Fruit fly (Drosophila melanogaster) whole organism, embryonic: Measurements from ENCODE around the gene nAChRbeta1.

Experiments
- ATbp ChIP-seq: fragments of 200-800 bp; sonication (Bioruptor generic); optimal IDR thresholded peaks from 2 replicates; lab custom pipeline; 2017; ENCODE audit warnings: missing biosample characterization, mild to moderate bottlenecking, missing genetic modification characterization, missing genetic modification reagents
- Blimp-1 ChIP-seq: fragments of 200-800 bp; sonication (Bioruptor generic); optimal IDR thresholded peaks from 3 replicates; lab custom pipeline; 2018; ENCODE audit warnings: missing biosample characterization, missing genetic modification characterization, mild to moderate bottlenecking, moderate library complexity, missing genetic modification reagents
- CG10543 ChIP-seq: fragments of 200-800 bp; sonication (Bioruptor generic); optimal IDR thresholded peaks from 3 replicates; lab custom pipeline; 2017; ENCODE audit warnings: missing biosample characterization, mild to moderate bottlenecking, missing genetic modification characterization, moderate library complexity
- CG11695 ChIP-seq: fragments of 200-800 bp; sonication (Bioruptor generic); IDR thresholded peaks from 3 replicates; pipeline ENCODE4 v1.3.6; 2022; ENCODE audit warnings: missing biosample characterization, missing genetic modification characterization
- CG12071 ChIP-seq: fragments of 200-800 bp; sonication (Bioruptor generic); optimal IDR thresholded peaks from 3 replicates; lab custom pipeline; 2018; ENCODE audit warnings: missing biosample characterization, mild to moderate bottlenecking, missing genetic modification characterization
- CG13775 ChIP-seq: fragments of 200-800 bp; sonication (Bioruptor generic); optimal IDR thresholded peaks from 3 replicates; lab custom pipeline; 2017; ENCODE audit warnings: missing biosample characterization, mild to moderate bottlenecking, missing genetic modification characterization
- CG14014 ChIP-seq: fragments of 200-800 bp; sonication (Bioruptor generic); IDR thresholded peaks from 2 replicates; pipeline ENCODE4 v1.3.6; 2022; ENCODE audit warnings: missing biosample characterization, missing genetic modification characterization
- CG14710 ChIP-seq: fragments of 200-800 bp; sonication (Bioruptor generic); optimal IDR thresholded peaks from 3 replicates; lab custom pipeline; 2019; ENCODE audit warnings: missing biosample characterization, mild to moderate bottlenecking, missing genetic modification characterization, moderate library complexity
- CG14965 ChIP-seq: fragments of 200-800 bp; sonication (Bioruptor generic); optimal IDR thresholded peaks from 2 replicates; lab custom pipeline; 2016; ENCODE audit warnings: missing biosample characterization, missing genetic modification characterization, borderline replicate concordance
- CG1603 ChIP-seq: fragments of 200-800 bp; sonication (Bioruptor generic); optimal IDR thresholded peaks from 2 replicates; lab custom pipeline; 2019; ENCODE audit warnings: missing biosample characterization, mild to moderate bottlenecking, missing genetic modification characterization, moderate library complexity
- CG17612 ChIP-seq: fragments of 200-800 bp; sonication (Bioruptor generic); IDR thresholded peaks from 2 replicates; pipeline ENCODE4 v1.3.6; 2022; ENCODE audit warnings: missing biosample characterization, missing genetic modification characterization
- CG2129 ChIP-seq: fragments of 200-800 bp; sonication (Bioruptor generic); IDR thresholded peaks from 2 replicates; pipeline ENCODE4 v1.3.6; 2022; ENCODE audit warnings: missing biosample characterization, missing genetic modification characterization; ENCODE audit not compliant: partially characterized antibody
- CG31441 ChIP-seq: fragments of 200-800 bp; sonication (Bioruptor generic); IDR thresholded peaks from 2 replicates; pipeline ENCODE4 v1.3.6; 2022; ENCODE audit warnings: missing biosample characterization, missing genetic modification characterization
- CG3281 ChIP-seq: fragments of 200-800 bp; sonication (Bioruptor generic); optimal IDR thresholded peaks from 3 replicates; lab custom pipeline; 2017; ENCODE audit warnings: missing biosample characterization, mild to moderate bottlenecking, missing genetic modification characterization
- CG4820 ChIP-seq: fragments of 200-800 bp; sonication (Bioruptor generic); optimal IDR thresholded peaks from 3 replicates; lab custom pipeline; 2016; ENCODE audit warnings: missing biosample characterization, missing genetic modification characterization
- CG6654 ChIP-seq: fragments of 200-800 bp; sonication (Bioruptor generic); optimal IDR thresholded peaks from 2 replicates; lab custom pipeline; 2017; ENCODE audit warnings: missing biosample characterization, mild to moderate bottlenecking, missing genetic modification characterization
- CG7963 ChIP-seq: fragments of 200-800 bp; sonication (Bioruptor generic); IDR thresholded peaks from 3 replicates; pipeline ENCODE4 v1.3.6; 2022; ENCODE audit warnings: missing biosample characterization, missing genetic modification characterization; ENCODE audit not compliant: partially characterized antibody
- CG8281 ChIP-seq: fragments of 200-800 bp; sonication (Bioruptor generic); optimal IDR thresholded peaks from 2 replicates; lab custom pipeline; 2018; ENCODE audit warnings: missing biosample characterization, mild to moderate bottlenecking, missing genetic modification characterization, moderate library complexity
- CG9797 ChIP-seq: fragments of 200-800 bp; sonication (Bioruptor generic); optimal IDR thresholded peaks from 3 replicates; lab custom pipeline; 2018; ENCODE audit warnings: missing biosample characterization, mild to moderate bottlenecking, missing genetic modification characterization
- CG9932 ChIP-seq: fragments of 200-800 bp; sonication (Bioruptor generic); IDR thresholded peaks from 2 replicates; pipeline ENCODE4 v1.3.6; 2022; ENCODE audit warnings: missing biosample characterization, missing genetic modification characterization
- Deaf1 ChIP-seq: fragments of 200-800 bp; optimal IDR thresholded peaks from 3 replicates; lab custom pipeline; 2019; ENCODE audit warnings: missing biosample characterization, mild to moderate bottlenecking, missing genetic modification characterization, moderate library complexity
- Dp ChIP-seq: fragments of 200-800 bp; sonication (Bioruptor generic); optimal IDR thresholded peaks from 2 replicates; lab custom pipeline; 2018; ENCODE audit warnings: missing biosample characterization, mild to moderate bottlenecking, missing genetic modification characterization, moderate library complexity
- HLHmδ ChIP-seq: fragments of 200-800 bp; sonication (Bioruptor generic); optimal IDR thresholded peaks from 2 replicates; lab custom pipeline; 2018; ENCODE audit warnings: missing biosample characterization, mild to moderate bottlenecking, missing genetic modification characterization, moderate library complexity
- Hmx ChIP-seq: fragments of 200-800 bp; sonication (Bioruptor generic); optimal IDR thresholded peaks from 2 replicates; lab custom pipeline; 2016; ENCODE audit warnings: missing biosample characterization, missing genetic modification characterization
- Hsf ChIP-seq: fragments of 200-800 bp; sonication (Bioruptor generic); optimal IDR thresholded peaks from 3 replicates; lab custom pipeline; 2016; ENCODE audit warnings: missing biosample characterization, missing genetic modification characterization
- Med ChIP-seq: fragments of 200-800 bp; sonication (Bioruptor generic); peaks from one replicate; lab custom pipeline; 2016; ENCODE audit warnings: missing biosample characterization, missing genetic modification characterization, mild to moderate bottlenecking, inconsistent platforms, moderate library complexity
- Optix ChIP-seq: fragments of 200-800 bp; sonication (Bioruptor generic); IDR thresholded peaks from 3 replicates; pipeline ENCODE4 v1.3.6; 2022; ENCODE audit warnings: missing biosample characterization, missing genetic modification characterization
- Scr ChIP-seq: fragments of 200-800 bp; sonication (Bioruptor generic); IDR thresholded peaks from 2 replicates; pipeline ENCODE4 v1.3.6; 2022; ENCODE audit warnings: missing biosample characterization, missing genetic modification characterization; ENCODE audit not compliant: partially characterized antibody
- Stat92E ChIP-seq, 3 experiments: fragments of >200 bp in 2 of 3; fragments of 200-800 bp in 1 of 3; sonication (Bioruptor generic) in 1 of 3; optimal IDR thresholded peaks; 2 replicates each; lab custom pipeline; 2017 to 2019; ENCODE audit warnings: missing biosample characterization in 3 of 3, missing genetic modification characterization in 3 of 3, mild to moderate bottlenecking in 1 of 3, moderate library complexity in 1 of 3
- Tbp ChIP-seq: fragments of >200 bp; optimal IDR thresholded peaks from 2 replicates; lab custom pipeline; 2018; ENCODE audit warnings: missing biosample characterization, missing genetic modification characterization
- Usf ChIP-seq: fragments of 200-800 bp; sonication (Bioruptor generic); optimal IDR thresholded peaks from 2 replicates; lab custom pipeline; 2017; ENCODE audit warnings: missing genotype, missing biosample characterization, missing genetic modification characterization
- aop ChIP-seq: fragments of 200-800 bp; sonication (Bioruptor generic); IDR thresholded peaks from 2 replicates; pipeline ENCODE4 v1.3.6; 2022; ENCODE audit warnings: missing biosample characterization, missing genetic modification characterization
- dati ChIP-seq: fragments of 200-800 bp; sonication (Bioruptor generic); IDR thresholded peaks from 2 replicates; pipeline ENCODE4 v1.3.6; 2022; ENCODE audit warnings: missing biosample characterization, missing genetic modification characterization
- dmrt99B ChIP-seq: fragments of 200-800 bp; sonication (Bioruptor generic); optimal IDR thresholded peaks from 2 replicates; lab custom pipeline; 2018; ENCODE audit warnings: missing biosample characterization, mild to moderate bottlenecking, missing genetic modification characterization, moderate library complexity
- dpn ChIP-seq, 2 experiments: fragments of 200-800 bp; sonication (Bioruptor generic); optimal IDR thresholded peaks; 3 replicates each; lab custom pipeline; 2016; ENCODE audit warnings: missing biosample characterization in 2 of 2, missing genetic modification characterization in 2 of 2
- dysf ChIP-seq: fragments of 200-800 bp; sonication (Bioruptor generic); IDR thresholded peaks from 3 replicates; pipeline ENCODE4 v1.3.6; 2022; ENCODE audit warnings: missing biosample characterization, missing genetic modification characterization
- exex ChIP-seq: fragments of 200-800 bp; sonication (Bioruptor generic); optimal IDR thresholded peaks from 4 replicates; lab custom pipeline; 2018; ENCODE audit warnings: missing biosample characterization, mild to moderate bottlenecking, missing genetic modification characterization, moderate library complexity
- fd102C ChIP-seq: fragments of 200-800 bp; sonication (Bioruptor generic); optimal IDR thresholded peaks from 2 replicates; lab custom pipeline; 2018; ENCODE audit warnings: missing biosample characterization, mild to moderate bottlenecking, missing genetic modification characterization, moderate library complexity
- ftz-f1 ChIP-seq: fragments of 200-800 bp; sonication (Bioruptor generic); optimal IDR thresholded peaks from 2 replicates; lab custom pipeline; 2016; ENCODE audit warnings: missing biosample characterization, missing genetic modification characterization
- gfzf ChIP-seq: fragments of 200-800 bp; sonication (Bioruptor generic); optimal IDR thresholded peaks from 2 replicates; lab custom pipeline; 2016; ENCODE audit warnings: missing biosample characterization, mild to moderate bottlenecking, missing genetic modification characterization, moderate library complexity
- kay ChIP-seq: fragments of 200-800 bp; sonication (Bioruptor generic); optimal IDR thresholded peaks from 2 replicates; lab custom pipeline; 2016; ENCODE audit warnings: missing biosample characterization, missing genetic modification characterization
- lilli ChIP-seq: fragments of 200-800 bp; sonication (Bioruptor generic); optimal IDR thresholded peaks from 3 replicates; lab custom pipeline; 2016; ENCODE audit warnings: missing biosample characterization, missing genetic modification characterization
- lmd ChIP-seq: fragments of 200-800 bp; sonication (Bioruptor generic); IDR thresholded peaks from 2 replicates; pipeline ENCODE4 v1.3.6; 2022; ENCODE audit warnings: missing biosample characterization, missing genetic modification characterization
- mam ChIP-seq: fragments of 200-800 bp; sonication (Bioruptor generic); optimal IDR thresholded peaks from 3 replicates; lab custom pipeline; 2016; ENCODE audit warnings: missing biosample characterization, missing genetic modification characterization
- mirr ChIP-seq: fragments of 200-800 bp; sonication (Bioruptor generic); optimal IDR thresholded peaks from 3 replicates; lab custom pipeline; 2018; ENCODE audit warnings: missing biosample characterization, mild to moderate bottlenecking, missing genetic modification characterization
- pita ChIP-seq: fragments of 200-800 bp; sonication (Bioruptor generic); optimal IDR thresholded peaks from 2 replicates; lab custom pipeline; 2017; ENCODE audit warnings: missing biosample characterization, mild to moderate bottlenecking, missing genetic modification characterization
- salm ChIP-seq: fragments of 200-800 bp; sonication (Bioruptor generic); optimal IDR thresholded peaks from 2 replicates; lab custom pipeline; 2018; ENCODE audit warnings: missing biosample characterization, mild to moderate bottlenecking, missing genetic modification characterization
- sqz ChIP-seq: fragments of 200-800 bp; sonication (Bioruptor generic); optimal IDR thresholded peaks from 3 replicates; lab custom pipeline; 2018; ENCODE audit warnings: missing biosample characterization, mild to moderate bottlenecking, missing genetic modification characterization
- tio ChIP-seq: fragments of 200-800 bp; sonication (Bioruptor generic); optimal IDR thresholded peaks from 2 replicates; lab custom pipeline; 2017; ENCODE audit warnings: missing biosample characterization, missing genetic modification characterization, inconsistent platforms

The nAChRbeta1 gene

dm6 chr3L:4403180-4403769, 25.9 kb upstream of the nAChRbeta1 start, which contains the start of gene Syx17:
Gene Syx17, plus strand, starts transcription at chr3L:4403487.
- TF ChIP-seq salm = no peak
- peak; percentile 61 for TF ChIP-seq pita (GFP tag; lab: Kevin White, UChicago)
- peak; percentile 9 for TF ChIP-seq CG9797 (GFP tag; lab: Kevin White, UChicago)
- TF ChIP-seq mam (GFP tag; lab: Kevin White, UChicago) = peak; percentile 78
- peak; percentile 40 for TF ChIP-seq Dp (GFP tag; lab: Kevin White, UChicago)
- peak; percentile 45; the same call in 2 of the 3 replicates for TF ChIP-seq dysf
- TF ChIP-seq gfzf (GFP tag; lab: Kevin White, UChicago) = peak; percentile 42
- peak; percentile 61 for TF ChIP-seq dmrt99B (tag; lab: Kevin White, UChicago)
- TF ChIP-seq Scr (GFP tag; lab: Robert Waterston, UW) = peak; percentile 88
- peak; percentile 35 for TF ChIP-seq CG12071 (GFP tag; lab: Kevin White, UChicago)
- TF ChIP-seq dpn (GFP tag; optimal IDR thresholded peaks at IDR 0.05; lab: Kevin White, UChicago) = peak; percentile 49 to 64
- TF ChIP-seq CG3281 (GFP tag; lab: Kevin White, UChicago) = peak; percentile 63
- TF ChIP-seq Stat92E (GFP tag; optimal IDR thresholded peaks at IDR 0.05; lab: Kevin White, UChicago) = peak in 1 of 3 experiments; percentile 42
- peak; percentile 72 for TF ChIP-seq CG31441 (GFP tag; lab: Robert Waterston, UW)
- TF ChIP-seq CG7963 (GFP tag; lab: Robert Waterston, UW) = peak; percentile 84
- TF ChIP-seq CG8281 (tag; lab: Kevin White, UChicago) = no peak
- peak; percentile 38 for TF ChIP-seq CG13775
- peak; percentile 48; the same call in 1 of the 3 replicates for TF ChIP-seq CG11695
- peak; percentile 51 for TF ChIP-seq Blimp-1 (GFP tag; lab: Kevin White, UChicago)
- peak; percentile 92 for TF ChIP-seq Med (GFP tag; lab: Kevin White, UChicago)
- TF ChIP-seq fd102C (GFP tag; lab: Kevin White, UChicago) = no peak
- peak; percentile 62 for TF ChIP-seq CG14710 (tag; lab: Kevin White, UChicago)
- TF ChIP-seq Hsf (GFP tag; lab: Kevin White, UChicago) = peak; percentile 58
- no peak for TF ChIP-seq ATbp (GFP tag; lab: Kevin White, UChicago)
- TF ChIP-seq HLHmδ = no peak
- no peak for TF ChIP-seq Tbp (GFP tag; lab: Kevin White, UChicago)
- TF ChIP-seq Hmx (GFP tag; lab: Kevin White, UChicago) = no peak
- peak; percentile 25 for TF ChIP-seq Deaf1
- TF ChIP-seq CG4820 (GFP tag; lab: Kevin White, UChicago) = peak; percentile 21
- TF ChIP-seq tio (GFP tag; lab: Kevin White, UChicago) = peak; percentile 6
- TF ChIP-seq kay (GFP tag; lab: Kevin White, UChicago) = peak; percentile 60
- peak; percentile 51 for TF ChIP-seq exex (tag; lab: Kevin White, UChicago)
- peak; percentile 53 for TF ChIP-seq mirr
- peak; percentile 95 for TF ChIP-seq ftz-f1 (GFP tag; lab: Kevin White, UChicago)
- no peak for TF ChIP-seq CG17612 (GFP tag; lab: Robert Waterston, UW)
- TF ChIP-seq CG6654 = no peak
- TF ChIP-seq CG1603 (tag; lab: Kevin White, UChicago) = peak; percentile 84
- no peak for TF ChIP-seq Usf
- 0 out of 2 replicates have a peak, but pooled peaks have one; percentile 23 for TF ChIP-seq CG14014 (GFP tag; lab: Robert Waterston, UW)
- TF ChIP-seq lmd (GFP tag; lab: Robert Waterston, UW) = peak; percentile 45; the same call in 1 of the 2 replicates
- peak; percentile 25 for TF ChIP-seq CG10543 (GFP tag; lab: Kevin White, UChicago)
- no peak for TF ChIP-seq Optix (GFP tag; lab: Robert Waterston, UW)
- peak; percentile 72; the same call in 1 of the 2 replicates for TF ChIP-seq CG2129 (GFP tag; lab: Robert Waterston, UW)
- peak; percentile 78 for TF ChIP-seq lilli (GFP tag; lab: Kevin White, UChicago)
- TF ChIP-seq aop (GFP tag; lab: Robert Waterston, UW) = no peak
- TF ChIP-seq sqz (GFP tag; lab: Kevin White, UChicago) = peak; percentile 42
- TF ChIP-seq CG9932 (GFP tag; lab: Robert Waterston, UW) = peak; percentile 83
- TF ChIP-seq CG14965 (GFP tag; lab: Kevin White, UChicago) = no peak
- no peak for TF ChIP-seq dati (GFP tag; lab: Robert Waterston, UW)
